Fruit fly (Drosophila melanogaster): Measurements from ENCODE around the gene CG8031.

CG8031 gene

DNA sequence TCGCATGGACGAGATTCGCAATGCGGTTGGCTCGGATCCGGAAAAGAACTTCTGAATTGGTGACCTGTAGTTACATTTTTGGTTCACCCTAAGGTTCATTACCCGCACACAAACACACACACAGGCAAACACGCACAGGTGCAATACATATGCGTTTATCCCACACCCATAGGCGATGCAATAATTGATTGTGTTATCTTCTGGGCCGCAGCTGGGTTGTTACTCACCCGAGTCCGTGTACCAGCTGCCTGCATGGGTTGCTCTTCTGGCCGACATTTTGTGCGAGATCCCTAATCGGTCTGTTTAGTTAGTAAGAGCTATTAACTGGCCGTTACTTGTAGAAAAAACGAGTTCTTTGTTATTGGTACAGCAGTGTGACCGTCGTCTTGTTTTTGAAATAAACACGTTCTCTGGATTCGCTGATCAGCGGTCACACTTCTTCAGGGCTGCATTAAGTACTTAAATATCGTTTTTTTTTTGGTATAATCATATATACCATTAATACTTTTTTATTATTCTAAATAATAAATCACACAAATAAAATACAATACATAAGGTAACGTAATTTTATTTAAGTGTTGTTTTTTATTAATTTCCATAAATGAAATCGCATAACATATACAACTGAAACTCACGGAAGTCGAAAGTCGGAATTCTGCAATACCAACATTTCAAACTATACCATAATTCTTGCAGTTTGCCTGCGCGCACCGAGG lies at the start of gene CG8031:
CG8031 (minus strand) TSS at position 406 of the 716 bp plus-strand sequence.
- TF ChIP-seq corto (GFP tag; optimal IDR thresholded peaks at IDR 0.05) (no peak), CG14050 (GFP tag; IDR thresholded peaks at IDR 0.05) (0 out of 3 replicates have a peak, but pooled peaks have one; percentile 18), CG3847 (GFP tag; IDR thresholded peaks at IDR 0.05) (peak; percentile 54), CG30020 (tag; optimal IDR thresholded peaks at IDR 0.05) (peak; percentile 27), sna (GFP tag; IDR thresholded peaks at IDR 0.05; ENCODE audit: partially characterized antibody) (peak; percentile 55; the same call in 1 of the 2 replicates), CG7928 (GFP tag; optimal IDR thresholded peaks at IDR 0.05) (peak; percentile 90), Stat92E (GFP tag; optimal IDR thresholded peaks at IDR 0.05) (no peak), Atf3 (GFP tag; optimal IDR thresholded peaks at IDR 0.05) (no peak), oc (tag; optimal IDR thresholded peaks at IDR 0.05) (no peak), CG6791 (GFP tag; IDR thresholded peaks at IDR 0.05; ENCODE audit: partially characterized antibody) (no peak; the same call in 2 of the 3 replicates), Taf1 (GFP tag; IDR thresholded peaks at IDR 0.05) (no peak), CG31388 (GFP tag; optimal IDR thresholded peaks at IDR 0.05) (no peak), Myb (GFP tag; optimal IDR thresholded peaks at IDR 0.05) (peak; percentile 35), Bdp1 (GFP tag; optimal IDR thresholded peaks at IDR 0.05) (no peak), Gug (GFP tag; IDR thresholded peaks at IDR 0.05) (no peak), trem (tag; optimal IDR thresholded peaks at IDR 0.05) (peak; percentile 26), Six4 (GFP tag; optimal IDR thresholded peaks at IDR 0.05) (no peak), CG17912 (GFP tag; optimal IDR thresholded peaks at IDR 0.05) (no peak), CG7372 (GFP tag; IDR thresholded peaks at IDR 0.05) (no peak), CG10979 (tag; optimal IDR thresholded peaks at IDR 0.05) (peak; percentile 11), CG30403 (GFP tag; optimal IDR thresholded peaks at IDR 0.05) (no peak), crp (GFP tag; optimal IDR thresholded peaks at IDR 0.05) (peak in 1 of 2 experiments; percentile 6), Ets97D (GFP tag; optimal IDR thresholded peaks at IDR 0.05) (peak; percentile 16), prd (optimal IDR thresholded peaks at IDR 0.05) (no peak), prd (GFP tag; IDR thresholded peaks at IDR 0.05) (no peak), CG3065 (GFP tag; optimal IDR thresholded peaks at IDR 0.05) (no peak), Dp (GFP tag; optimal IDR thresholded peaks at IDR 0.05) (peak; percentile 52), CG7357 (GFP tag; IDR thresholded peaks at IDR 0.05) (no peak), lola (GFP tag; optimal IDR thresholded peaks at IDR 0.05) (peak in 1 of 3 experiments; percentile 14), Xbp1 (GFP tag; optimal IDR thresholded peaks at IDR 0.05) (no peak), CG2712 (tag; optimal IDR thresholded peaks at IDR 0.05) (peak; percentile 17), da (GFP tag; optimal IDR thresholded peaks at IDR 0.05) (no peak), Jarid2 (GFP tag; optimal IDR thresholded peaks at IDR 0.05) (no peak), seq (GFP tag; IDR thresholded peaks at IDR 0.05) (0 out of 2 replicates have a peak, but pooled peaks have one; percentile 9), CG34422 (GFP tag; IDR thresholded peaks at IDR 0.05) (peak; percentile 66; the same call in 2 of the 3 replicates), CG9215 (GFP tag; IDR thresholded peaks at IDR 0.05) (no peak), CG12219 (GFP tag; optimal IDR thresholded peaks at IDR 0.05) (no peak), hkb (optimal IDR thresholded peaks at IDR 0.05) (peak; percentile 24), hkb (GFP tag; IDR thresholded peaks at IDR 0.05) (peak; percentile 29), Bgb (GFP tag; IDR thresholded peaks at IDR 0.05; ENCODE audit: partially characterized antibody) (0 out of 2 replicates have a peak, but pooled peaks have one; percentile 17), Xrp1 (GFP tag; IDR thresholded peaks at IDR 0.05) (no peak), CG10321 (GFP tag; IDR thresholded peaks at IDR 0.05) (0 out of 2 replicates have a peak, but pooled peaks have one; percentile 16), tll (GFP tag; optimal IDR thresholded peaks at IDR 0.05) (peak in 1 of 2 experiments; percentile 5), CG17568 (GFP tag; optimal IDR thresholded peaks at IDR 0.05) (no peak), CG4617 (GFP tag; optimal IDR thresholded peaks at IDR 0.05; ENCODE audit: borderline replicate concordance) (peak; percentile 58), CG9876 (GFP tag; optimal IDR thresholded peaks at IDR 0.05) (no peak), CG8478 (optimal IDR thresholded peaks at IDR 0.05) (peak; percentile 21), nmo (GFP tag; optimal IDR thresholded peaks at IDR 0.05) (peak; percentile 68), CG32767 (GFP tag; IDR thresholded peaks at IDR 0.05) (no peak)
